Worm (Caenorhabditis elegans): ENCODE data around the gene C06E7.88.

The C06E7.88 gene

DNA sequence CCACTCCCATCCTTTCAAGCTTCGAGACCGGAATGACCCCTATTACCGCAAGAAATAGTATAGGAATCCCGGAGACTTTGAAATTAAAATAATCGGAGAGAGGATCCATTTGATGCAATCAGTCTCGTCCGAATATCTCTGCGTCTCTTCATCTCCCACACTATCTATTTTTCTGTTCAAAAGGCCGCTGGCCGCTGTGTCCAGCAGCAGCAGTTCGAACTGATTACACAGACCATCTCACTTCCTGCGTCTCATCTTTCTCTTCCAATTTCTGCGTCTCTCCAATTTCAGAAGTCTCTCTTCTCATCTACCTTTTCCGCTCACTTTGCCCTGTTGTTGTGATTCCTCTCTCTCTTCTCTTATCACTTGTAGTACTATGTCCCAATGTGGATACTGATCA is 49.6 kb downstream of the C06E7.88 start:
- TF ChIP-seq B0310.2 (tag; optimal IDR thresholded peaks at IDR 0.05) (no peak), tra-4 (tag; optimal IDR thresholded peaks at IDR 0.05) (no peak), ets-7 (tag; optimal IDR thresholded peaks at IDR 0.05) (no peak), hnd-1 (tag; optimal IDR thresholded peaks at IDR 0.05) (no peak), tbx-11 (GFP tag; IDR thresholded peaks at IDR 0.05) (no peak), tbx-37 (GFP tag; conservative IDR thresholded peaks at IDR 0.05) (no peak), flt-1 (GFP tag; IDR thresholded peaks at IDR 0.05) (no peak), hmg-4 (GFP tag; optimal IDR thresholded peaks at IDR 0.05) (no peak), scrt-1 (GFP tag; IDR thresholded peaks at IDR 0.05) (no peak), aly-1 (tag; optimal IDR thresholded peaks at IDR 0.05) (no peak), ama-1 (optimal IDR thresholded peaks at IDR 0.05) (no peak), ceh-13 (GFP tag; optimal IDR thresholded peaks at IDR 0.05) (no peak), pes-1 (GFP tag; IDR thresholded peaks at IDR 0.05) (no peak), ceh-36 (tag; optimal IDR thresholded peaks at IDR 0.05) (no peak), hmbx-1 (tag; optimal IDR thresholded peaks at IDR 0.05) (no peak), sea-1 (GFP tag; conservative IDR thresholded peaks at IDR 0.05) (no peak)

DNA sequence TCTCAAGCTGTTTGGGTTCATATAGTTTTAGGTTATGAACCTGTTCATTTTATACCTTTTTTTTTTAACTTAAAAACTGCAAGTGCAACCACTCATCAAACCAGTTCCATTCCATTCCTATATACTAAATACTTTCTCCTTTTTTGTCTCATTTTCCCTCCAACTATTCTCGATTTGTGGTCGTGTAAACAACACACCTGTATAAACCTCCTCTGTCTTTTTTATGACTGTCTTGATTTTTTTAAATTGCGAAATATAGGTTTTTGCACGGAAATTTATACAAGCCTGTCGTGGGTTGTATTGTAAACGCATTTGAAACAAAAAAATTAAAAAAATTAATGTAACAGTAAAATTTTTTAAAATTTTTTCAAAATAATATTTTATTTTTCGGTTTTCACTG is 50.6 kb downstream of the C06E7.88 start:
- no peak for TF ChIP-seq F13C5.2 (tag; optimal IDR thresholded peaks at IDR 0.05)
- no peak for TF ChIP-seq tra-4 (tag; optimal IDR thresholded peaks at IDR 0.05)
- no peak for TF ChIP-seq aly-1 (tag; optimal IDR thresholded peaks at IDR 0.05)
- no peak for TF ChIP-seq ceh-13 (GFP tag; optimal IDR thresholded peaks at IDR 0.05)
- TF ChIP-seq ceh-36 (tag; optimal IDR thresholded peaks at IDR 0.05): no peak
- no peak for TF ChIP-seq B0310.2 (tag; optimal IDR thresholded peaks at IDR 0.05)
- no peak for TF ChIP-seq hmg-4 (GFP tag; optimal IDR thresholded peaks at IDR 0.05)
- TF ChIP-seq hnd-1 (tag; optimal IDR thresholded peaks at IDR 0.05): no peak
- no peak for TF ChIP-seq ets-7 (tag; optimal IDR thresholded peaks at IDR 0.05)
